Worm (Caenorhabditis elegans): ENCODE results near the gene C06C3.3.

The C06C3.3 gene

ce11 chrII:9416381-9417276 lies 44.3 kb upstream of the C06C3.3 start, which contains the start of the genes gss-1 and chch-3 (continued):
- no peak for TF ChIP-seq ceh-100 (GFP tag; IDR thresholded peaks at IDR 0.05)
- no peak for TF ChIP-seq F39B2.1 (GFP tag; IDR thresholded peaks at IDR 0.05)
- TF ChIP-seq ztf-22 (GFP tag; optimal IDR thresholded peaks at IDR 0.05) = no peak
- no peak for TF ChIP-seq hrde-1 (tag; optimal IDR thresholded peaks at IDR 0.05; ENCODE audit: borderline replicate concordance)
- no peak for TF ChIP-seq somi-1 (GFP tag; optimal IDR thresholded peaks at IDR 0.05)
- TF ChIP-seq egl-44 (GFP tag; IDR thresholded peaks at IDR 0.05) = no peak
- TF ChIP-seq ztf-18 (tag; optimal IDR thresholded peaks at IDR 0.05) = peak; percentile 93
- no peak for TF ChIP-seq aptf-3 (GFP tag; IDR thresholded peaks at IDR 0.05)
- TF ChIP-seq sptf-2 (GFP tag; optimal IDR thresholded peaks at IDR 0.05) = no peak
- TF ChIP-seq rcor-1 (GFP tag; IDR thresholded peaks at IDR 0.05) = peak; percentile 33; the same call in 1 of the 2 replicates
- no peak for TF ChIP-seq zim-3 (tag; optimal IDR thresholded peaks at IDR 0.05)
- no peak for TF ChIP-seq F10E7.11 (tag; optimal IDR thresholded peaks at IDR 0.05)
- TF ChIP-seq chd-7 (tag; optimal IDR thresholded peaks at IDR 0.05) = no peak
- TF ChIP-seq unc-62 (GFP tag; optimal IDR thresholded peaks at IDR 0.05) = no peak
- no peak for TF ChIP-seq K12H6.12 (tag; optimal IDR thresholded peaks at IDR 0.05)
- TF ChIP-seq xnd-1 (tag; optimal IDR thresholded peaks at IDR 0.05) = no peak
- TF ChIP-seq lin-54 (GFP tag; optimal IDR thresholded peaks at IDR 0.05) = peak; percentile 49
- peak; percentile 33; the same call in 1 of the 2 replicates for TF ChIP-seq hmg-1.2 (GFP tag; IDR thresholded peaks at IDR 0.05)
- TF ChIP-seq nfya-2 (GFP tag; IDR thresholded peaks at IDR 0.05) = no peak
- no peak for TF ChIP-seq B0035.1 (tag; optimal IDR thresholded peaks at IDR 0.05)
- TF ChIP-seq bed-2 (GFP tag; IDR thresholded peaks at IDR 0.05) = no peak
- TF ChIP-seq lin-40 (tag; optimal IDR thresholded peaks at IDR 0.05) = no peak
- TF ChIP-seq fkh-3 (tag; optimal IDR thresholded peaks at IDR 0.05) = no peak
- TF ChIP-seq ccch-3 (GFP tag; optimal IDR thresholded peaks at IDR 0.05) = no peak

- TF ChIP-seq nhr-80 (tag; optimal IDR thresholded peaks at IDR 0.05) = peak; percentile 49
- TF ChIP-seq lin-40 (tag; optimal IDR thresholded peaks at IDR 0.05) = no peak
- no peak for TF ChIP-seq dox-1 (GFP tag; IDR thresholded peaks at IDR 0.05)
- TF ChIP-seq ceh-79 (tag; optimal IDR thresholded peaks at IDR 0.05) = no peak
Measured at ce11 chrII:9412086-9412608, 39.9 kb upstream of the C06C3.3 start, which contains the start of gene arrd-3. Gene arrd-3, plus strand, starts transcription at chrII:9412558.

- no peak for TF ChIP-seq F49E8.2 (tag; optimal IDR thresholded peaks at IDR 0.05; ENCODE audit: insufficient read depth)
- TF ChIP-seq F52B5.7 (tag; optimal IDR thresholded peaks at IDR 0.05) = no peak
Measured at ce11 chrII:9411497-9411896, 39.2 kb upstream of the C06C3.3 start, which contains the start of gene M176.9. Gene M176.9, minus strand, starts transcription at chrII:9411597.

ce11 chrII:9407469-9407868 lies 35.2 kb upstream of the C06C3.3 start, which contains the start of gene arrd-2:
Gene arrd-2, plus strand, starts transcription at chrII:9407769.
- no peak for TF ChIP-seq F49E8.2 (tag; optimal IDR thresholded peaks at IDR 0.05; ENCODE audit: insufficient read depth)
- TF ChIP-seq lsy-27 (tag; optimal IDR thresholded peaks at IDR 0.05; ENCODE audit: borderline replicate concordance, insufficient read depth) = no peak
- no peak for TF ChIP-seq rpc-1 (optimal IDR thresholded peaks at IDR 0.05)
- TF ChIP-seq rpc-1 (tag; optimal IDR thresholded peaks at IDR 0.05) = no peak
- no peak for TF ChIP-seq athp-1 (tag; optimal IDR thresholded peaks at IDR 0.05)
- TF ChIP-seq hsf-1 (GFP tag; IDR thresholded peaks at IDR 0.05) = no peak
- no peak for TF ChIP-seq aptf-3 (GFP tag; IDR thresholded peaks at IDR 0.05)
- TF ChIP-seq F33H1.4 (GFP tag; IDR thresholded peaks at IDR 0.05) = no peak
- no peak for TF ChIP-seq nfya-2 (GFP tag; IDR thresholded peaks at IDR 0.05)
- no peak for TF ChIP-seq rcor-1 (GFP tag; IDR thresholded peaks at IDR 0.05)
- TF ChIP-seq aptf-2 (GFP tag; conservative IDR thresholded peaks at IDR 0.05) = no peak
- no peak for TF ChIP-seq Y67H2A.10 (GFP tag; conservative IDR thresholded peaks at IDR 0.05)
- no peak for TF ChIP-seq ceh-79 (tag; optimal IDR thresholded peaks at IDR 0.05)
- TF ChIP-seq die-1 (tag; optimal IDR thresholded peaks at IDR 0.05) = no peak
- TF ChIP-seq xnd-1 (tag; optimal IDR thresholded peaks at IDR 0.05) = no peak
- no peak for TF ChIP-seq egl-18 (GFP tag; IDR thresholded peaks at IDR 0.05)
- TF ChIP-seq D2030.7 (GFP tag; IDR thresholded peaks at IDR 0.05) = no peak
- no peak for TF ChIP-seq him-1 (tag; optimal IDR thresholded peaks at IDR 0.05)
- no peak for TF ChIP-seq madf-3 (GFP tag; IDR thresholded peaks at IDR 0.05)
- no peak for TF ChIP-seq nfyb-1 (GFP tag; IDR thresholded peaks at IDR 0.05)
